Worm (Caenorhabditis elegans) whole organism, L4 larva: ENCODE results near the gene F42C5.4.

Experiments used
- D1046.2 ChIP-seq: fragments of 200-800 bp; sonication (Bioruptor generic); IDR thresholded peaks from 2 replicates; pipeline ENCODE4 v1.3.6; 2022; ENCODE audit warnings: missing genetic modification characterization, missing compliant biosample characterization
- F10B5.3 ChIP-seq: sonication (generic microtip); optimal IDR thresholded peaks from 2 replicates; lab custom pipeline; 2016; ENCODE audit warnings: mild to moderate bottlenecking, missing genetic modification characterization, missing compliant biosample characterization
- F26F4.8 ChIP-seq: fragments of 200-800 bp; sonication (Bioruptor generic); conservative IDR thresholded peaks from 2 replicates; pipeline ENCODE4 v1.3.6; 2022; ENCODE audit warnings: missing genetic modification characterization, missing compliant biosample characterization
- R02D3.7 ChIP-seq: fragments of 150-350 bp; sonication (generic microtip); optimal IDR thresholded peaks from 3 replicates; lab custom pipeline; 2014; ENCODE audit warnings: missing biosample characterization, missing genetic modification characterization
- T20F7.1 ChIP-seq: fragments of 200-800 bp; sonication (Bioruptor generic); optimal IDR thresholded peaks from 2 replicates; lab custom pipeline; 2018; ENCODE audit warnings: mild to moderate bottlenecking, missing genetic modification characterization, missing compliant biosample characterization
- Y105C5A.15 ChIP-seq: fragments of 200-800 bp; sonication (Bioruptor generic); IDR thresholded peaks from 2 replicates; pipeline ENCODE4 v1.3.6; 2022; ENCODE audit warnings: missing genetic modification characterization, missing compliant biosample characterization
- Y5F2A.4 ChIP-seq: fragments of 200-800 bp; sonication (Bioruptor generic); optimal IDR thresholded peaks from 2 replicates; lab custom pipeline; 2018; ENCODE audit warnings: mild to moderate bottlenecking, missing genetic modification characterization, missing compliant biosample characterization
- aha-1 ChIP-seq: fragments of 150-350 bp; peaks from one replicate; lab custom pipeline; 2014; ENCODE audit warnings: missing biosample characterization, missing genetic modification characterization
- attf-4 ChIP-seq: sonication (generic microtip); optimal IDR thresholded peaks from 3 replicates; lab custom pipeline; 2017; ENCODE audit warnings: missing biosample characterization, missing genetic modification characterization
- ceh-20 ChIP-seq: fragments of 200-800 bp; sonication (Bioruptor generic); IDR thresholded peaks from 2 replicates; pipeline ENCODE4 v1.3.6; 2022; ENCODE audit warnings: missing genetic modification reagents, missing genetic modification characterization, missing compliant biosample characterization
- daf-12 ChIP-seq: fragments of 150-350 bp; optimal IDR thresholded peaks from 2 replicates; lab custom pipeline; 2014; ENCODE audit warnings: missing biosample characterization, missing genetic modification reagents, missing genetic modification characterization
- daf-19 ChIP-seq: fragments of 200-800 bp; sonication (Bioruptor generic); conservative IDR thresholded peaks from 2 replicates; pipeline ENCODE4 v1.3.6; 2022; ENCODE audit warnings: missing genetic modification characterization, missing compliant biosample characterization
- dmd-6 ChIP-seq: fragments of 200-800 bp; sonication (Bioruptor generic); IDR thresholded peaks from 2 replicates; pipeline ENCODE4 v1.3.6; 2022; ENCODE audit warnings: missing genetic modification reagents, missing genetic modification characterization, missing compliant biosample characterization
- dmd-8 ChIP-seq: fragments of 200-800 bp; sonication (Bioruptor generic); IDR thresholded peaks from 2 replicates; pipeline ENCODE4 v1.3.6; 2022; ENCODE audit warnings: missing genetic modification characterization, missing compliant biosample characterization
- dmd-9 ChIP-seq: fragments of 200-800 bp; sonication (Bioruptor generic); IDR thresholded peaks from 2 replicates; pipeline ENCODE4 v1.3.6; 2022; ENCODE audit warnings: missing genetic modification reagents, missing genetic modification characterization, missing compliant biosample characterization
- egl-27 ChIP-seq: sonication (generic microtip); optimal IDR thresholded peaks from 3 replicates; lab custom pipeline; 2017; ENCODE audit warnings: missing biosample characterization, missing genetic modification reagents, missing genetic modification characterization
- egl-43 ChIP-seq: fragments of 200-800 bp; sonication (Bioruptor generic); IDR thresholded peaks from 2 replicates; pipeline ENCODE4 v1.3.6; 2022; ENCODE audit warnings: missing genetic modification reagents, missing genetic modification characterization, missing compliant biosample characterization
- fkh-10 ChIP-seq: fragments of 150-350 bp; optimal IDR thresholded peaks from 2 replicates; lab custom pipeline; 2014; ENCODE audit warnings: missing biosample characterization, missing genetic modification reagents, missing genetic modification characterization
- fos-1 ChIP-seq: fragments of 150-350 bp; optimal IDR thresholded peaks from 2 replicates; lab custom pipeline; 2014; ENCODE audit warnings: missing biosample characterization, missing genetic modification characterization
- hlh-11 ChIP-seq: fragments of 200-800 bp; sonication (Bioruptor generic); optimal IDR thresholded peaks from 2 replicates; lab custom pipeline; 2018; ENCODE audit warnings: mild to moderate bottlenecking, missing genetic modification characterization, missing compliant biosample characterization
- lin-13 ChIP-seq: fragments of 150-350 bp; optimal IDR thresholded peaks from 2 replicates; lab custom pipeline; 2014; ENCODE audit warnings: missing biosample characterization, missing genetic modification reagents, missing genetic modification characterization
- lin-15B ChIP-seq: fragments of 150-350 bp; sonication (generic microtip); optimal IDR thresholded peaks from 3 replicates; lab custom pipeline; 2014; ENCODE audit warnings: missing biosample characterization, missing genetic modification characterization
- lin-29 ChIP-seq: fragments of 200-800 bp; sonication (Bioruptor generic); IDR thresholded peaks from 2 replicates; pipeline ENCODE4 v1.3.6; 2022; ENCODE audit warnings: missing genetic modification reagents, missing genetic modification characterization, missing compliant biosample characterization
- lin-38 ChIP-seq: fragments of 200-800 bp; sonication (Bioruptor generic); IDR thresholded peaks from 2 replicates; pipeline ENCODE4 v1.3.6; 2022; ENCODE audit warnings: missing genetic modification reagents, missing genetic modification characterization, missing compliant biosample characterization
- lsy-2 ChIP-seq, 2 experiments: fragments of 150-350 bp in 1 of 2; sonication (generic microtip) in 1 of 2; optimal IDR thresholded peaks; 2 replicates each; lab custom pipeline; 2014 to 2017; ENCODE audit warnings: missing biosample characterization in 2 of 2, missing genetic modification characterization in 2 of 2
- mes-2 ChIP-seq: sonication (generic microtip); optimal IDR thresholded peaks from 2 replicates; lab custom pipeline; 2016; ENCODE audit warnings: missing genotype, mild to moderate bottlenecking, missing genetic modification characterization, missing compliant biosample characterization; ENCODE audit not compliant: poor library complexity, severe bottlenecking
- mxl-2 ChIP-seq: fragments of 200-800 bp; sonication (Bioruptor generic); conservative IDR thresholded peaks from 2 replicates; pipeline ENCODE4 v1.3.6; 2022; ENCODE audit warnings: missing genetic modification reagents, missing genetic modification characterization, missing compliant biosample characterization
- nhr-10 ChIP-seq: fragments of 150-350 bp; optimal IDR thresholded peaks from 2 replicates; lab custom pipeline; 2014; ENCODE audit warnings: missing biosample characterization, missing genetic modification characterization
- nhr-11 ChIP-seq: fragments of 150-350 bp; optimal IDR thresholded peaks from 2 replicates; lab custom pipeline; 2014; ENCODE audit warnings: missing biosample characterization, missing genetic modification characterization
- nhr-42 ChIP-seq: fragments of 200-800 bp; sonication (Bioruptor generic); IDR thresholded peaks from 2 replicates; pipeline ENCODE4 v1.3.6; 2022; ENCODE audit warnings: missing genetic modification characterization, missing compliant biosample characterization
- nhr-48 ChIP-seq: sonication (generic microtip); optimal IDR thresholded peaks from 2 replicates; lab custom pipeline; 2016; ENCODE audit warnings: mild to moderate bottlenecking, missing genetic modification characterization, missing compliant biosample characterization
- nhr-76 ChIP-seq: fragments of 150-350 bp; optimal IDR thresholded peaks from 2 replicates; lab custom pipeline; 2014; ENCODE audit warnings: missing biosample characterization, missing genetic modification characterization
- pha-4 ChIP-seq, 2 experiments: fragments of 150-350 bp in 1 of 2; fragments of 200-800 bp in 1 of 2; sonication (Bioruptor generic) in 1 of 2; IDR thresholded peaks in 1 of 2; optimal IDR thresholded peaks in 1 of 2; 2 replicates each; pipeline versions ENCODE4 v1.3.6 to Lab custom; 2014 to 2022; ENCODE audit warnings: missing genetic modification characterization in 2 of 2, missing genetic modification reagents in 2 of 2, missing biosample characterization in 1 of 2, missing compliant biosample characterization in 1 of 2
- php-3 ChIP-seq: fragments of 200-800 bp; sonication (Bioruptor generic); IDR thresholded peaks from 2 replicates; pipeline ENCODE4 v1.3.6; 2022; ENCODE audit warnings: missing genetic modification reagents, missing genetic modification characterization, missing compliant biosample characterization
- rbr-2 ChIP-seq: sonication (generic microtip); optimal IDR thresholded peaks from 2 replicates; lab custom pipeline; 2016; ENCODE audit warnings: missing genotype, missing genetic modification characterization, missing compliant biosample characterization
- tra-1 ChIP-seq: fragments of 200-800 bp; sonication (Bioruptor generic); IDR thresholded peaks from 2 replicates; pipeline ENCODE4 v1.3.6; 2022; ENCODE audit warnings: missing genetic modification reagents, missing genetic modification characterization, missing compliant biosample characterization
- unc-130 ChIP-seq: sonication (generic microtip); optimal IDR thresholded peaks from 2 replicates; lab custom pipeline; 2016; ENCODE audit warnings: missing genetic modification reagents, missing genetic modification characterization, missing compliant biosample characterization
- unc-62 ChIP-seq, 3 experiments: fragments of 150-350 bp in 1 of 3; sonication (generic microtip); optimal IDR thresholded peaks in 2 of 3; peaks in 1 of 3; 1 replicate in 1 of 3; 2 replicates in 2 of 3; lab custom pipeline; 2014 to 2017; ENCODE audit warnings: missing biosample characterization in 3 of 3, missing genetic modification characterization in 3 of 3, missing genetic modification reagents in 3 of 3, missing genotype in 1 of 3
- vab-7 ChIP-seq: fragments of 200-800 bp; sonication (Bioruptor generic); IDR thresholded peaks from 2 replicates; pipeline ENCODE4 v1.3.6; 2022; ENCODE audit warnings: missing genetic modification reagents, missing genetic modification characterization, missing compliant biosample characterization
- zfp-3 ChIP-seq: fragments of 200-800 bp; sonication (Bioruptor generic); conservative IDR thresholded peaks from 2 replicates; pipeline ENCODE4 v1.3.6; 2022; ENCODE audit warnings: missing genetic modification reagents, missing genetic modification characterization, missing compliant biosample characterization
- zip-11 ChIP-seq: fragments of 200-800 bp; sonication (Bioruptor generic); IDR thresholded peaks from 2 replicates; pipeline ENCODE4 v1.3.6; 2022; ENCODE audit warnings: missing genetic modification characterization, missing compliant biosample characterization
- zip-2 ChIP-seq: fragments of 150-350 bp; optimal IDR thresholded peaks from 2 replicates; lab custom pipeline; 2014; ENCODE audit warnings: missing biosample characterization, missing genetic modification characterization
- ztf-7 ChIP-seq: fragments of 150-350 bp; optimal IDR thresholded peaks from 2 replicates; lab custom pipeline; 2014; ENCODE audit warnings: missing biosample characterization, missing genetic modification characterization

F42C5.4 gene

DNA sequence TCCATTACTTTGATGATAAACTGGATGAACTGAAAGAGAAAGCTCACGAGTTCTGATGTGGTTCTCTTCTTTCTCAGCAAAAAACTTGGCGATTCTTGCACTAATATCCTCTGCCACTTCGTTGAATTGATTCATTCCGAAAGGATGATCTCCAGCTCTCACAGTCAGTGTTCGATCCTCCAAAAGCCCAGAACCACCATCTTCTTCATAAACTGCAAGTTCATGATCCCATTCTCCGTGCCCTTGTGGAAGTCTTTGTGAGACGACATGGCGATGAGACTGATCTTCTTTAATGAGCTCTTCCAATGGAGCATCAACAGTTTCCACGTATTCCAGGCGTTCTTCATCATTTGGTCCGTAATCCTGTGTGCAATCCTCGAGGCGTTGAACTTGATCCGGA, 33.0 kb upstream of the F42C5.4 start:
- TF ChIP-seq T20F7.1 (GFP tag; lab: Kevin White, UChicago), result no peak
- TF ChIP-seq nhr-10 (tag; lab: Kevin White, UChicago), result no peak
- TF ChIP-seq zip-11 (GFP tag; lab: Robert Waterston, UW), result no peak
- no peak for TF ChIP-seq hlh-11 (tag; lab: Kevin White, UChicago)
- TF ChIP-seq unc-62 (GFP tag; optimal IDR thresholded peaks at IDR 0.05 in 1 of 2; lab: Kevin White, UChicago), result peak in 1 of 2 experiments; percentile 98
- no peak for TF ChIP-seq unc-62 (tag; optimal IDR thresholded peaks at IDR 0.05; lab: Kevin White, UChicago)

DNA sequence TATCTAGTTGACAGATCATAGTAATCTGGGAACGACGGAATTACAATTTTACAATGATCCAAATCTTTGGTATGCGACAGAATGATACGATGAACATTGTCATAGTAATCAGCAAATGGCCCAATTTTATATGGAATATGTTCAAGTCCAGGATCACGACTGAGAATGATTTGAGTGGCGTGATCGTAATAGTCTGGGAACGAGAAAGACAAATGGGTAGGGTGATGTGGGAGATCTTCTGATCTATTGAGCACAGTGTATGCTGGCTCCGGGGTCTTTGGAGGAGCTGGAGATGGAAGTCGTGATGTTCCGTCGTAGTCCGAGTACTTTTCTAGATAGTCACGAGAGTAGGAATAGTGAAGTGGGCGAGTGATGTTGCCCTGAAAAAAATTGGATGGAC, 32.0 kb upstream of the F42C5.4 start:
- TF ChIP-seq php-3 (GFP tag; lab: Robert Waterston, UW) (no peak), lin-15B (no peak), aha-1 (tag; lab: Kevin White, UChicago) (peak; percentile 90), dmd-6 (GFP tag; lab: Robert Waterston, UW) (no peak), daf-19 (GFP tag; lab: Robert Waterston, UW) (no peak), D1046.2 (GFP tag; lab: Robert Waterston, UW) (no peak), tra-1 (GFP tag; lab: Robert Waterston, UW) (no peak)

DNA sequence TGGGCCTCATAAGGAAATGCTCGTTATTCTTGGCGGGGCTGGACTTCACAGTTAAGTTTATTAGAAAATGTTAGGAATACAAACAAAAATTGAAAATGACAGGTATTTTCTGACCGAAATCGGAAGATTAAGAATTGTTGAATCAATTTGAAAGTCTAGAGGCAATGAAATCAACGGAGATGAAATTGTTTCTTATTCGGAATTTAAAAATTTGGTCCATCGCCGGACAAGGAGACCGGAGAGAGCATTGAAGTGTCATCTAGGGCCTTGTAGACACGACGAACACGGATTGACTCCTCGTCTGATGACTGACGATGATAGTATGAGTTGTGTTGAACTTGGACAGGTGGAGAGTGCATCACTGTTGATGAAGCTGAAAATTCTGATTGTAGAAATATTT, 28.8 kb upstream of the F42C5.4 start:
- TF ChIP-seq egl-43, result no peak
- no peak for TF ChIP-seq daf-12 (tag; lab: Kevin White, UChicago)
- TF ChIP-seq dmd-6 (GFP tag; lab: Robert Waterston, UW), result no peak
- peak in 1 of 2 experiments; percentile 92 for TF ChIP-seq unc-62 (GFP tag; optimal IDR thresholded peaks at IDR 0.05 in 1 of 2; lab: Kevin White, UChicago)
- TF ChIP-seq unc-62 (tag; optimal IDR thresholded peaks at IDR 0.05; lab: Kevin White, UChicago), result no peak
- no peak for TF ChIP-seq nhr-76 (tag; lab: Kevin White, UChicago)

DNA sequence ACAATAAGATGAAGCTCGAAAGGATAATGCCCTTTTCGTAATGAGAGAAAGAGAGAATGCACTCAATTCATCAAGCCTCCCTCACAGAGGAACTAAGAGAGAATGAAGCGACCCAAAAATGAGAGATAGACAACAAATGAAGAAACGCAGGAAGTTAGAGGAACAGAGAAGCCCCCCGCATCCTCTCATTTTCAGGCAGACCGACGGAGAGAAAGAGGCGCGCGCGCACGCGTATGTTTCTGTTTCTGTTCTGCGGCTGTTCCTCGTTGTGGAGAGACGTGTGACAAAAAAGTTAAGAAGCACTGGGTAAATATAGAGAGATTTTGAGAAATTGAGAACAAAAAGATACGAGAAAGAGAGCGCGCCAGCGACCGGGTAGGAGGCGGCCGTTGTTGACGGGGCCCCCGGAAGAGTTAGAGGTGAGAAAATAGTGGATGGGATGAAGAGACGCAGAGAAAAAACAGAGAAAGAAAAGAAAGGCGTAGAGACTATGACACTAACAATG, 28.1 kb upstream of the F42C5.4 start:
- TF ChIP-seq F26F4.8 (GFP tag; lab: Robert Waterston, UW) (no peak), dmd-6 (GFP tag; lab: Robert Waterston, UW) (peak; percentile 87), egl-27 (tag; lab: Kevin White, UChicago) (no peak), dmd-8 (GFP tag; lab: Robert Waterston, UW) (no peak), nhr-48 (tag; lab: Kevin White, UChicago) (peak; percentile 87), R02D3.7 (tag; lab: Kevin White, UChicago) (no peak), vab-7 (GFP tag; lab: Robert Waterston, UW) (no peak), fkh-10 (GFP tag; lab: Kevin White, UChicago) (peak; percentile 81), hlh-11 (tag; lab: Kevin White, UChicago) (peak; percentile 97), pha-4 (GFP tag; IDR thresholded peaks at IDR 0.05; lab: Robert Waterston, UW) (peak; percentile 54; the same call in 1 of the 2 replicates), pha-4 (tag; optimal IDR thresholded peaks at IDR 0.05; lab: Kevin White, UChicago) (no peak), lin-29 (GFP tag; lab: Robert Waterston, UW) (no peak), lin-38 (GFP tag; lab: Robert Waterston, UW) (no peak), ceh-20 (GFP tag; lab: Robert Waterston, UW) (peak; percentile 89), rbr-2 (tag; lab: Kevin White, UChicago) (peak; percentile 91), daf-12 (tag; lab: Kevin White, UChicago) (no peak), F10B5.3 (peak; percentile 16), lin-13 (GFP tag; lab: Kevin White, UChicago) (peak; percentile 41), lin-15B (no peak), lsy-2 (tag; optimal IDR thresholded peaks at IDR 0.05; lab: Kevin White, UChicago) (peak; percentile 40 to 74), daf-19 (GFP tag; lab: Robert Waterston, UW) (no peak), T20F7.1 (GFP tag; lab: Kevin White, UChicago) (peak; percentile 55), mxl-2 (GFP tag; lab: Robert Waterston, UW) (no peak), Y5F2A.4 (GFP tag; lab: Kevin White, UChicago) (no peak), zip-2 (no peak), unc-130 (GFP tag; lab: Kevin White, UChicago) (no peak), fos-1 (tag; lab: Kevin White, UChicago) (no peak), ztf-7 (tag; lab: Kevin White, UChicago) (peak; percentile 12), D1046.2 (GFP tag; lab: Robert Waterston, UW) (no peak), nhr-11 (peak; percentile 84), zfp-3 (no peak), Y105C5A.15 (no peak), mes-2 (tag; lab: Kevin White, UChicago) (peak; percentile 44), dmd-9 (0 out of 2 replicates have a peak, but pooled peaks have one; percentile 6), attf-4 (tag; lab: Kevin White, UChicago) (no peak), nhr-42 (GFP tag; lab: Robert Waterston, UW) (no peak)
